Fruit fly (Drosophila melanogaster): ENCODE data around the gene sp3.

DNA sequence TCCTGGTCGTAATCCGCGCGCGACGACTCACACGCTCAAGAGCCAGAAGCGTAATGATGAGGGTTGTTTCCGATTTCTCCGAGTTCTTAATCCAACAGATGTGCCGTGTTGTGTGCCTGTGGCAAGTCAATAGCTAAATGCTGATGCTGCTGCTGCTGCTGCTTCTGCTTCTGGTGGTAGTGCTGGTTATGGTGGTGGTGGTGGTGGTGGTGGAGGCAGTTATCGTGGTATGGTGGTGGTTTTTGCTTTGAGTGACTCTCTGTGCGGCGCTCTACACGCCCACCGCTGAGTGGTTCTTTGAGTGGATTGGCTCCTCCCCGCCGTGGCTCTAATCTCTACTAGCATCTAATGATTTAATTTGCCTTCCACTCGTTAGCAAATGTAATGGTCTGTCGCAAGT, 36.3 kb downstream of the sp3 start, which contains the start of gene slou:
- no peak for TF ChIP-seq cnc (optimal IDR thresholded peaks at IDR 0.05)
- no peak for TF ChIP-seq kay (GFP tag; ENCODE audit: borderline replicate concordance)
- no peak for TF ChIP-seq CG7101 (tag; optimal IDR thresholded peaks at IDR 0.05)
- TF ChIP-seq cic (GFP tag; optimal IDR thresholded peaks at IDR 0.05): no peak
- no peak for TF ChIP-seq toe (GFP tag; optimal IDR thresholded peaks at IDR 0.05)
- no peak for TF ChIP-seq ovo (GFP tag; optimal IDR thresholded peaks at IDR 0.05)
- TF ChIP-seq tj (GFP tag; optimal IDR thresholded peaks at IDR 0.05): no peak
- TF ChIP-seq CG1620 (GFP tag; optimal IDR thresholded peaks at IDR 0.05): no peak
